Fruit fly (Drosophila melanogaster): ENCODE data around the gene Marcal1.

- TF ChIP-seq CG15601 (tag; optimal IDR thresholded peaks at IDR 0.05) (peak; percentile 94), CG17568 (GFP tag; optimal IDR thresholded peaks at IDR 0.05) (no peak), aop (GFP tag; IDR thresholded peaks at IDR 0.05) (no peak)
These were observed 18.9 kb upstream of the Marcal1 start, which contains the start of gene hoe2 for dm6 chr2L:4936325-4936869.

All from whole organism, embryonic.